Worm (Caenorhabditis elegans) whole organism, late embryonic: Measurements from ENCODE around the gene ZK792.4.

Experiments used
- C38D4.7 ChIP-seq: fragments of 200-800 bp; sonication (Bioruptor generic); optimal IDR thresholded peaks from 2 replicates; lab custom pipeline; 2018; ENCODE audit warnings: mild to moderate bottlenecking, missing genetic modification characterization, moderate library complexity, missing compliant biosample characterization
- F13H6.1 ChIP-seq: sonication (generic microtip); optimal IDR thresholded peaks from 2 replicates; lab custom pipeline; 2016; ENCODE audit warnings: missing genetic modification characterization, missing compliant biosample characterization
- K09A11.1 ChIP-seq: sonication (generic microtip); optimal IDR thresholded peaks from 2 replicates; lab custom pipeline; 2017; ENCODE audit warnings: antibody characterized with exemption, mild to moderate bottlenecking, missing genetic modification characterization, missing compliant biosample characterization; ENCODE audit not compliant: insufficient read depth
- Y22D7AL.16 ChIP-seq: sonication (generic microtip); optimal IDR thresholded peaks from 2 replicates; lab custom pipeline; 2016; ENCODE audit warnings: missing genetic modification characterization, missing compliant biosample characterization
- ahr-1 ChIP-seq: sonication (generic microtip); optimal IDR thresholded peaks from 2 replicates; lab custom pipeline; 2016; ENCODE audit warnings: missing genetic modification characterization, missing compliant biosample characterization
- ama-1 ChIP-seq: fragments of 150-350 bp; optimal IDR thresholded peaks from 2 replicates; lab custom pipeline; 2014
- ceh-14 ChIP-seq: sonication (generic microtip); optimal IDR thresholded peaks from 2 replicates; lab custom pipeline; 2016; ENCODE audit warnings: missing genotype, missing genetic modification characterization, missing compliant biosample characterization
- ceh-18 ChIP-seq: sonication (generic microtip); optimal IDR thresholded peaks from 2 replicates; lab custom pipeline; 2016; ENCODE audit warnings: missing genetic modification characterization, missing compliant biosample characterization
- ceh-19 ChIP-seq: fragments of 200-800 bp; sonication (Bioruptor generic); optimal IDR thresholded peaks from 2 replicates; lab custom pipeline; 2018; ENCODE audit warnings: mild to moderate bottlenecking, missing genetic modification characterization, missing compliant biosample characterization
- ceh-22 ChIP-seq: sonication (generic microtip); optimal IDR thresholded peaks from 2 replicates; lab custom pipeline; 2017; ENCODE audit warnings: missing biosample characterization, missing genetic modification characterization
- ceh-24 ChIP-seq: sonication (generic microtip); optimal IDR thresholded peaks from 2 replicates; lab custom pipeline; 2016; ENCODE audit warnings: mild to moderate bottlenecking, missing genetic modification characterization, missing compliant biosample characterization
- ceh-31 ChIP-seq: sonication (generic microtip); optimal IDR thresholded peaks from 2 replicates; lab custom pipeline; 2016; ENCODE audit warnings: missing genetic modification characterization, missing compliant biosample characterization
- ceh-48 ChIP-seq: sonication (generic microtip); optimal IDR thresholded peaks from 2 replicates; lab custom pipeline; 2016; ENCODE audit warnings: missing genetic modification characterization, inconsistent platforms, missing compliant biosample characterization
- che-1 ChIP-seq: sonication (generic microtip); optimal IDR thresholded peaks from 2 replicates; lab custom pipeline; 2016; ENCODE audit warnings: mild to moderate bottlenecking, missing genetic modification characterization, missing compliant biosample characterization
- eyg-1 ChIP-seq: sonication (generic microtip); optimal IDR thresholded peaks from 2 replicates; lab custom pipeline; 2016; ENCODE audit warnings: missing genotype, missing genetic modification characterization, missing compliant biosample characterization
- fkh-10 ChIP-seq: fragments of 150-350 bp; optimal IDR thresholded peaks from 2 replicates; lab custom pipeline; 2014; ENCODE audit warnings: missing biosample characterization, missing genetic modification reagents, missing genetic modification characterization
- fkh-6 ChIP-seq: sonication (generic microtip); optimal IDR thresholded peaks from 2 replicates; lab custom pipeline; 2016; ENCODE audit warnings: missing genetic modification characterization, missing compliant biosample characterization
- gmeb-2 ChIP-seq: sonication (generic microtip); optimal IDR thresholded peaks from 2 replicates; lab custom pipeline; 2016; ENCODE audit warnings: missing genetic modification characterization, inconsistent platforms, missing compliant biosample characterization
- hlh-13 ChIP-seq: fragments of 200-800 bp; sonication (Bioruptor generic); optimal IDR thresholded peaks from 2 replicates; lab custom pipeline; 2018; ENCODE audit warnings: mild to moderate bottlenecking, missing genetic modification characterization, missing compliant biosample characterization
- hlh-15 ChIP-seq: sonication (generic microtip); optimal IDR thresholded peaks from 2 replicates; lab custom pipeline; 2016; ENCODE audit warnings: missing genetic modification characterization, missing compliant biosample characterization
- hlh-6 ChIP-seq: sonication (generic microtip); optimal IDR thresholded peaks from 2 replicates; lab custom pipeline; 2016; ENCODE audit warnings: missing genotype, missing genetic modification characterization, missing compliant biosample characterization
- lim-6 ChIP-seq: sonication (generic microtip); optimal IDR thresholded peaks from 2 replicates; lab custom pipeline; 2016; ENCODE audit warnings: missing genetic modification characterization, missing compliant biosample characterization
- madf-2 ChIP-seq: sonication (generic microtip); optimal IDR thresholded peaks from 2 replicates; lab custom pipeline; 2017; ENCODE audit warnings: missing genetic modification characterization, missing compliant biosample characterization
- nfya-1 ChIP-seq: sonication (generic microtip); optimal IDR thresholded peaks from 2 replicates; lab custom pipeline; 2017; ENCODE audit warnings: missing genetic modification characterization, mild to moderate bottlenecking, missing compliant biosample characterization, antibody characterized with exemption, moderate library complexity
- nhr-11 ChIP-seq: fragments of 150-350 bp; optimal IDR thresholded peaks from 2 replicates; lab custom pipeline; 2014; ENCODE audit warnings: missing biosample characterization, missing genetic modification characterization
- nhr-232 ChIP-seq: sonication (generic microtip); optimal IDR thresholded peaks from 2 replicates; lab custom pipeline; 2016; ENCODE audit warnings: missing genetic modification characterization, missing compliant biosample characterization
- odd-2 ChIP-seq: sonication (generic microtip); optimal IDR thresholded peaks from 2 replicates; lab custom pipeline; 2017; ENCODE audit warnings: antibody characterized with exemption, mild to moderate bottlenecking, missing genetic modification characterization, missing compliant biosample characterization
- pat-9 ChIP-seq: fragments of 200-800 bp; sonication (Bioruptor generic); optimal IDR thresholded peaks from 2 replicates; lab custom pipeline; 2018; ENCODE audit warnings: mild to moderate bottlenecking, missing genetic modification characterization, moderate library complexity, missing compliant biosample characterization
- pax-1 ChIP-seq: fragments of 150-350 bp; optimal IDR thresholded peaks from 2 replicates; lab custom pipeline; 2014; ENCODE audit warnings: missing biosample characterization, missing genetic modification characterization
- pha-2 ChIP-seq: sonication (generic microtip); optimal IDR thresholded peaks from 2 replicates; lab custom pipeline; 2017; ENCODE audit warnings: mild to moderate bottlenecking, missing genetic modification characterization, missing compliant biosample characterization
- pqm-1 ChIP-seq: sonication (generic microtip); optimal IDR thresholded peaks from 2 replicates; lab custom pipeline; 2016; ENCODE audit warnings: missing genetic modification characterization, missing compliant biosample characterization
- pros-1 ChIP-seq: fragments of 150-350 bp; optimal IDR thresholded peaks from 2 replicates; lab custom pipeline; 2014; ENCODE audit warnings: missing biosample characterization, missing genetic modification reagents, missing genetic modification characterization
- ref-2 ChIP-seq: sonication (generic microtip); optimal IDR thresholded peaks from 2 replicates; lab custom pipeline; 2016; ENCODE audit warnings: missing genetic modification characterization, missing compliant biosample characterization
- rnt-1 ChIP-seq: sonication (generic microtip); optimal IDR thresholded peaks from 2 replicates; lab custom pipeline; 2016; ENCODE audit warnings: missing genetic modification characterization, missing compliant biosample characterization
- sdc-2 ChIP-seq: sonication (generic microtip); optimal IDR thresholded peaks from 2 replicates; lab custom pipeline; 2016; ENCODE audit warnings: missing genotype, missing genetic modification characterization, missing compliant biosample characterization
- sox-2 ChIP-seq: fragments of 200-800 bp; sonication (Bioruptor generic); IDR thresholded peaks from 2 replicates; pipeline ENCODE4 v1.3.6; 2022; ENCODE audit warnings: missing genetic modification reagents, missing genetic modification characterization, missing compliant biosample characterization
- tbx-2 ChIP-seq: sonication (generic microtip); optimal IDR thresholded peaks from 2 replicates; lab custom pipeline; 2016; ENCODE audit warnings: missing genetic modification characterization, missing compliant biosample characterization
- tbx-7 ChIP-seq: sonication (generic microtip); optimal IDR thresholded peaks from 2 replicates; lab custom pipeline; 2016; ENCODE audit warnings: missing genotype, missing genetic modification characterization, missing compliant biosample characterization
- unc-3 ChIP-seq, 2 experiments: fragments of 200-800 bp in 1 of 2; sonication (Bioruptor generic) in 1 of 2; sonication (generic microtip) in 1 of 2; conservative IDR thresholded peaks in 1 of 2; optimal IDR thresholded peaks in 1 of 2; 2 replicates each; pipeline versions ENCODE4 v1.3.6 to Lab custom; 2016 to 2022; ENCODE audit warnings: missing compliant biosample characterization in 2 of 2, missing genetic modification characterization in 2 of 2, missing genetic modification reagents in 1 of 2
- unc-42 ChIP-seq: sonication (generic microtip); optimal IDR thresholded peaks from 2 replicates; lab custom pipeline; 2016; ENCODE audit warnings: missing genotype, missing genetic modification characterization, missing compliant biosample characterization
- unc-55 ChIP-seq: sonication (generic microtip); optimal IDR thresholded peaks from 2 replicates; lab custom pipeline; 2017; ENCODE audit warnings: missing biosample characterization, missing genetic modification reagents, missing genetic modification characterization
- unc-86 ChIP-seq: sonication (generic microtip); optimal IDR thresholded peaks from 2 replicates; lab custom pipeline; 2016; ENCODE audit warnings: missing genetic modification characterization, missing compliant biosample characterization

The ZK792.4 gene

ce11 chrIV:11697514-11697913 lies 15.7 kb upstream of the ZK792.4 start:
- TF ChIP-seq pat-9 (no peak), pros-1 (tag; lab: Kevin White, UChicago) (no peak), eyg-1 (tag; lab: Kevin White, UChicago) (no peak), C38D4.7 (no peak), K09A11.1 (tag; lab: Kevin White, UChicago) (no peak), Y22D7AL.16 (tag; lab: Kevin White, UChicago) (no peak), ceh-24 (no peak)

- TF ChIP-seq pha-2 (tag; lab: Kevin White, UChicago) (no peak), ceh-18 (no peak), sox-2 (no peak)
These were observed 13.8 kb upstream of the ZK792.4 start for ce11 chrIV:11695634-11696033.

ce11 chrIV:11694143-11694542 lies 12.3 kb upstream of the ZK792.4 start, which contains the start of gene ZK792.7:
Gene ZK792.7, plus strand, starts transcription at chrIV:11694443.
- TF ChIP-seq ama-1 (no peak), ceh-48 (tag; lab: Kevin White, UChicago) (peak; percentile 68)

- TF ChIP-seq C38D4.7 (no peak), gmeb-2 (tag; lab: Kevin White, UChicago) (no peak), fkh-6 (tag; lab: Kevin White, UChicago) (no peak), nhr-11 (no peak), unc-3 (GFP tag; conservative IDR thresholded peaks at IDR 0.05; lab: Robert Waterston, UW) (no peak), unc-3 (tag; optimal IDR thresholded peaks at IDR 0.05; lab: Kevin White, UChicago) (no peak), sox-2 (no peak), tbx-2 (tag; lab: Kevin White, UChicago) (no peak), hlh-13 (GFP tag; lab: Kevin White, UChicago) (no peak), rnt-1 (tag; lab: Kevin White, UChicago) (no peak), ceh-22 (tag; lab: Kevin White, UChicago) (no peak), nhr-232 (tag; lab: Kevin White, UChicago) (no peak), ahr-1 (tag; lab: Kevin White, UChicago) (no peak), hlh-6 (tag; lab: Kevin White, UChicago) (no peak), ceh-14 (tag; lab: Kevin White, UChicago) (no peak), ceh-31 (tag; lab: Kevin White, UChicago) (no peak), ref-2 (tag; lab: Kevin White, UChicago) (no peak), odd-2 (tag; lab: Kevin White, UChicago) (no peak), pax-1 (tag; lab: Kevin White, UChicago) (no peak), che-1 (no peak), lim-6 (no peak)
These were observed 11.7 kb upstream of the ZK792.4 start, which contains the start of gene ZK792.12 for ce11 chrIV:11693493-11693892. Gene ZK792.12, plus strand, starts transcription at chrIV:11693793.

- TF ChIP-seq unc-86 (no peak), unc-55 (GFP tag; lab: Kevin White, UChicago) (peak; percentile 62), sdc-2 (tag; lab: Kevin White, UChicago) (no peak), ceh-14 (tag; lab: Kevin White, UChicago) (peak; percentile 6), nhr-232 (tag; lab: Kevin White, UChicago) (no peak), nfya-1 (tag; lab: Kevin White, UChicago) (peak; percentile 81), hlh-6 (tag; lab: Kevin White, UChicago) (peak; percentile 24), pat-9 (no peak), fkh-10 (GFP tag; lab: Kevin White, UChicago) (no peak), F13H6.1 (tag; lab: Kevin White, UChicago) (peak; percentile 46), ceh-19 (GFP tag; lab: Kevin White, UChicago) (peak; percentile 73), madf-2 (tag; lab: Kevin White, UChicago) (peak; percentile 29), nhr-11 (no peak), tbx-7 (tag; lab: Kevin White, UChicago) (peak; percentile 1), ceh-24 (no peak), unc-42 (tag; lab: Kevin White, UChicago) (peak; percentile 98), gmeb-2 (tag; lab: Kevin White, UChicago) (peak; percentile 15), unc-3 (GFP tag; conservative IDR thresholded peaks at IDR 0.05; lab: Robert Waterston, UW) (no peak), unc-3 (tag; optimal IDR thresholded peaks at IDR 0.05; lab: Kevin White, UChicago) (no peak), pha-2 (tag; lab: Kevin White, UChicago) (peak; percentile 45), ama-1 (no peak), sox-2 (peak; percentile 34; the same call in 1 of the 2 replicates), tbx-2 (tag; lab: Kevin White, UChicago) (peak; percentile 76), ceh-48 (tag; lab: Kevin White, UChicago) (no peak), hlh-15 (tag; lab: Kevin White, UChicago) (no peak), pros-1 (tag; lab: Kevin White, UChicago) (no peak), ceh-31 (tag; lab: Kevin White, UChicago) (peak; percentile 82), pqm-1 (tag; lab: Kevin White, UChicago) (peak; percentile 44)
These were observed 10.4 kb upstream of the ZK792.4 start for ce11 chrIV:11692071-11692673.
